Worm (Caenorhabditis elegans) whole organism, late embryonic: Measurements from ENCODE around the gene T23B12.5.
A peak's percentile ranks its signal among the peaks of the same experiment; 100 is the strongest.

ENCODE experiments used
- F13H6.1 ChIP-seq: sonication (generic microtip); optimal IDR thresholded peaks from 2 replicates; lab custom pipeline; 2016; ENCODE audit warnings: missing genetic modification characterization, missing compliant biosample characterization
- K02D7.2 ChIP-seq: sonication (generic microtip); optimal IDR thresholded peaks from 2 replicates; lab custom pipeline; 2017; ENCODE audit warnings: mild to moderate bottlenecking, missing genetic modification characterization, missing compliant biosample characterization
- Y22D7AL.16 ChIP-seq: sonication (generic microtip); optimal IDR thresholded peaks from 2 replicates; lab custom pipeline; 2016; ENCODE audit warnings: missing genetic modification characterization, missing compliant biosample characterization
- ahr-1 ChIP-seq: sonication (generic microtip); optimal IDR thresholded peaks from 2 replicates; lab custom pipeline; 2016; ENCODE audit warnings: missing genetic modification characterization, missing compliant biosample characterization
- ceh-14 ChIP-seq: sonication (generic microtip); optimal IDR thresholded peaks from 2 replicates; lab custom pipeline; 2016; ENCODE audit warnings: missing genotype, missing genetic modification characterization, missing compliant biosample characterization
- ceh-18 ChIP-seq: sonication (generic microtip); optimal IDR thresholded peaks from 2 replicates; lab custom pipeline; 2016; ENCODE audit warnings: missing genetic modification characterization, missing compliant biosample characterization
- ceh-2 ChIP-seq: sonication (generic microtip); optimal IDR thresholded peaks from 2 replicates; lab custom pipeline; 2016; ENCODE audit warnings: missing genotype, missing genetic modification characterization, missing compliant biosample characterization
- ceh-24 ChIP-seq: sonication (generic microtip); optimal IDR thresholded peaks from 2 replicates; lab custom pipeline; 2016; ENCODE audit warnings: mild to moderate bottlenecking, missing genetic modification characterization, missing compliant biosample characterization
- ceh-30 ChIP-seq: fragments of 150-350 bp; optimal IDR thresholded peaks from 2 replicates; lab custom pipeline; 2014; ENCODE audit warnings: missing biosample characterization, missing genetic modification characterization
- ceh-45 ChIP-seq: fragments of 200-800 bp; sonication (Bioruptor generic); IDR thresholded peaks from 2 replicates; pipeline ENCODE4 v1.3.6; 2022; ENCODE audit warnings: missing genetic modification reagents, missing genetic modification characterization, missing compliant biosample characterization
- ceh-48 ChIP-seq: sonication (generic microtip); optimal IDR thresholded peaks from 2 replicates; lab custom pipeline; 2016; ENCODE audit warnings: missing genetic modification characterization, inconsistent platforms, missing compliant biosample characterization
- ceh-6 ChIP-seq: fragments of 200-800 bp; sonication (Bioruptor generic); optimal IDR thresholded peaks from 2 replicates; lab custom pipeline; 2018; ENCODE audit warnings: mild to moderate bottlenecking, missing genetic modification characterization, missing compliant biosample characterization
- ceh-9 ChIP-seq: sonication (generic microtip); optimal IDR thresholded peaks from 2 replicates; lab custom pipeline; 2016; ENCODE audit warnings: mild to moderate bottlenecking, missing genetic modification characterization, inconsistent platforms, missing compliant biosample characterization
- che-1 ChIP-seq: sonication (generic microtip); optimal IDR thresholded peaks from 2 replicates; lab custom pipeline; 2016; ENCODE audit warnings: mild to moderate bottlenecking, missing genetic modification characterization, missing compliant biosample characterization
- dmd-4 ChIP-seq: sonication (generic microtip); optimal IDR thresholded peaks from 2 replicates; lab custom pipeline; 2016; ENCODE audit warnings: borderline replicate concordance, missing genetic modification characterization, missing compliant biosample characterization
- dve-1 ChIP-seq: sonication (generic microtip); optimal IDR thresholded peaks from 2 replicates; lab custom pipeline; 2017; ENCODE audit warnings: antibody characterized with exemption, mild to moderate bottlenecking, missing genetic modification characterization, missing compliant biosample characterization
- elt-4 ChIP-seq: sonication (generic microtip); optimal IDR thresholded peaks from 2 replicates; lab custom pipeline; 2016; ENCODE audit warnings: missing genetic modification characterization, missing compliant biosample characterization
- eyg-1 ChIP-seq: sonication (generic microtip); optimal IDR thresholded peaks from 2 replicates; lab custom pipeline; 2016; ENCODE audit warnings: missing genotype, missing genetic modification characterization, missing compliant biosample characterization
- fax-1 ChIP-seq: sonication (generic microtip); optimal IDR thresholded peaks from 2 replicates; lab custom pipeline; 2016; ENCODE audit warnings: missing genotype, missing genetic modification characterization, missing compliant biosample characterization
- fkh-6 ChIP-seq: sonication (generic microtip); optimal IDR thresholded peaks from 2 replicates; lab custom pipeline; 2016; ENCODE audit warnings: missing genetic modification characterization, missing compliant biosample characterization
- gmeb-2 ChIP-seq: sonication (generic microtip); optimal IDR thresholded peaks from 2 replicates; lab custom pipeline; 2016; ENCODE audit warnings: missing genetic modification characterization, inconsistent platforms, missing compliant biosample characterization
- hlh-13 ChIP-seq: fragments of 200-800 bp; sonication (Bioruptor generic); optimal IDR thresholded peaks from 2 replicates; lab custom pipeline; 2018; ENCODE audit warnings: mild to moderate bottlenecking, missing genetic modification characterization, missing compliant biosample characterization
- hlh-30 ChIP-seq: sonication (generic microtip); optimal IDR thresholded peaks from 2 replicates; lab custom pipeline; 2017; ENCODE audit warnings: antibody characterized with exemption, missing genetic modification characterization, missing compliant biosample characterization; ENCODE audit not compliant: insufficient read depth
- hlh-6 ChIP-seq: sonication (generic microtip); optimal IDR thresholded peaks from 2 replicates; lab custom pipeline; 2016; ENCODE audit warnings: missing genotype, missing genetic modification characterization, missing compliant biosample characterization
- lim-6 ChIP-seq: sonication (generic microtip); optimal IDR thresholded peaks from 2 replicates; lab custom pipeline; 2016; ENCODE audit warnings: missing genetic modification characterization, missing compliant biosample characterization
- lin-11 ChIP-seq: fragments of 200-800 bp; sonication (Bioruptor generic); optimal IDR thresholded peaks from 2 replicates; lab custom pipeline; 2018; ENCODE audit warnings: mild to moderate bottlenecking, missing genetic modification characterization, missing compliant biosample characterization
- mec-3 ChIP-seq: sonication (generic microtip); optimal IDR thresholded peaks from 2 replicates; lab custom pipeline; 2016; ENCODE audit warnings: borderline replicate concordance, missing genetic modification characterization, missing compliant biosample characterization
- nfya-1 ChIP-seq: sonication (generic microtip); optimal IDR thresholded peaks from 2 replicates; lab custom pipeline; 2017; ENCODE audit warnings: missing genetic modification characterization, mild to moderate bottlenecking, missing compliant biosample characterization, antibody characterized with exemption, moderate library complexity
- pha-2 ChIP-seq: sonication (generic microtip); optimal IDR thresholded peaks from 2 replicates; lab custom pipeline; 2017; ENCODE audit warnings: mild to moderate bottlenecking, missing genetic modification characterization, missing compliant biosample characterization
- pha-4 ChIP-seq: fragments of 150-350 bp; optimal IDR thresholded peaks from 2 replicates; lab custom pipeline; 2018; ENCODE audit warnings: missing biosample characterization, missing genetic modification reagents, missing genetic modification characterization
- pros-1 ChIP-seq: fragments of 150-350 bp; optimal IDR thresholded peaks from 2 replicates; lab custom pipeline; 2014; ENCODE audit warnings: missing biosample characterization, missing genetic modification reagents, missing genetic modification characterization
- ref-2 ChIP-seq: sonication (generic microtip); optimal IDR thresholded peaks from 2 replicates; lab custom pipeline; 2016; ENCODE audit warnings: missing genetic modification characterization, missing compliant biosample characterization
- rnt-1 ChIP-seq: sonication (generic microtip); optimal IDR thresholded peaks from 2 replicates; lab custom pipeline; 2016; ENCODE audit warnings: missing genetic modification characterization, missing compliant biosample characterization
- syd-9 ChIP-seq: sonication (generic microtip); optimal IDR thresholded peaks from 2 replicates; lab custom pipeline; 2016; ENCODE audit warnings: mild to moderate bottlenecking, missing genetic modification characterization, moderate library complexity, missing compliant biosample characterization
- tbx-2 ChIP-seq: sonication (generic microtip); optimal IDR thresholded peaks from 2 replicates; lab custom pipeline; 2016; ENCODE audit warnings: missing genetic modification characterization, missing compliant biosample characterization
- tbx-7 ChIP-seq: sonication (generic microtip); optimal IDR thresholded peaks from 2 replicates; lab custom pipeline; 2016; ENCODE audit warnings: missing genotype, missing genetic modification characterization, missing compliant biosample characterization
- unc-42 ChIP-seq: sonication (generic microtip); optimal IDR thresholded peaks from 2 replicates; lab custom pipeline; 2016; ENCODE audit warnings: missing genotype, missing genetic modification characterization, missing compliant biosample characterization

T23B12.5 gene

DNA sequence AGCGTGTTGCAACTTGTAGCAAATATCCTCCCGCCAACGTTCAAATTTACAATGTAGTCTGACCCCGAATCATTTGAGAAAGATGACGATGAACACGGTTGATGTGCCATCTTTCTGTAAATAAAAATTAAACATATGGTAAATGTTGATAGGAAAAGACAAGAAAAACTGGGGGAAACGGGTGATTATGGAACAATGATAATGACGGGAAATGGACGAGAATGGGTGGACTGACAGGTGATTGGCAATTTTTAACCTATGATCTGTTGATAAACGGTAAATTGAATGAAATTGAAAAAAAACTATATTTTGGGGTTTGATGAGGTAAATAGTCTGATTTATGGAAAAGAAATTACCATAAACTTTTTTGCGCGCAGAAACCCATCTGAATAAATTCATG lies 12.5 kb upstream of the T23B12.5 start, which contains the start of gene T23B12.6:
TSS of gene T23B12.6 (minus strand) at position 114 of the 400 bp plus-strand sequence.
- TF ChIP-seq unc-42, result no peak
- no peak for TF ChIP-seq hlh-30
- no peak for TF ChIP-seq ceh-2 (tag; lab: Kevin White, UChicago)
- TF ChIP-seq ceh-45 (GFP tag; lab: Robert Waterston, UW), result no peak
- no peak for TF ChIP-seq lin-11 (tag; lab: Kevin White, UChicago)
- no peak for TF ChIP-seq dmd-4 (tag; lab: Kevin White, UChicago)
- TF ChIP-seq ceh-48, result no peak
- TF ChIP-seq ceh-14 (tag; lab: Kevin White, UChicago), result no peak
- no peak for TF ChIP-seq pros-1 (tag; lab: Kevin White, UChicago)
- no peak for TF ChIP-seq fkh-6
- no peak for TF ChIP-seq eyg-1 (tag; lab: Kevin White, UChicago)
- no peak for TF ChIP-seq hlh-13 (GFP tag; lab: Kevin White, UChicago)
- no peak for TF ChIP-seq ref-2
- no peak for TF ChIP-seq ceh-9
- no peak for TF ChIP-seq syd-9 (tag; lab: Kevin White, UChicago)
- no peak for TF ChIP-seq F13H6.1

DNA sequence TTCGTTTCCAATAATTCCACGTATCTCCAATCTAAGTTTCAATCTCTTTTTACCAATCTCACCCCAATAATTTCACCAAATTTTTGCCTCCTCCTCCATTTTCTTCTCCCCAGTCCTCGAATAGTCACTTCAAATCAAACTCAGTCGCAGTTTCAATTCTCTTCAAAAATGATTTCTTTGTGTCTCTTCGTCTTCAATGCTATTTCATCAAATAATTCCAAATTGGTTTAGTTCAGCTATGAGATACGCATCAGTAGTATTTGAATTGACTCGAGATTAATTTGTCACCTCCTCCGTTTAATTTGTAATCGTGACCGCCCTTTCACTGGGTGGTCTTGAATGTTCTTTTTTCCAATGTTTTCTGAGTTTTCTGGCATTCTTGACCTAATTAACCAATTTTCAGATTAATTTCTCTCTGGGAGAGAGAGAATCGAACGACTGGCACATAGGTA lies 7.2 kb upstream of the T23B12.5 start, which contains the start of gene T23B12.11:
TSS of gene T23B12.11 (plus strand) at position 402 of the 452 bp plus-strand sequence.
- no peak for TF ChIP-seq pha-2 (tag; lab: Kevin White, UChicago)
- no peak for TF ChIP-seq syd-9 (tag; lab: Kevin White, UChicago)
- TF ChIP-seq tbx-7, result no peak
- TF ChIP-seq, all 69 proteins: peak for 0

DNA sequence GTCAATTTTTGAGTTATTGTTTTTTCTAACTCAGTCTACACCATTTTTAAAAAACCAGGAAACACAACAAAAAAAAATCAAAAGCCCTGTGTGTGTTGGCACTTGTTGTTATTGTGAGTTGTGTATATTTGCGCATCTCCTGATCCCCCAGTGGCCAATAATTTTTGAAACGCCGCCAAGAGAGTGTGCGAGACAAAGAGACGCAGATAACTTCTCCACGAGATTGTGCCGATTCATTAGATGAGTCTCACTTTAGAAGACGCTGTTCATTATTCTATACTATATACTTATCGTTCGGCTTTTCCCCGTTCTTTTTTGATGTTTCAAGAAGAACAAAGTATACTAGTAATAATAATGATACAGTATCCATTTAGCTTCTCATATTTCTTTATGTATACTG lies 2.9 kb upstream of the T23B12.5 start:
- TF ChIP-seq gmeb-2 (no peak), che-1 (no peak), ceh-6 (GFP tag; lab: Kevin White, UChicago) (no peak), fax-1 (tag; lab: Kevin White, UChicago) (no peak), pha-4 (tag; lab: Kevin White, UChicago) (no peak), tbx-2 (no peak), ceh-30 (tag; lab: Kevin White, UChicago) (no peak), lim-6 (tag; lab: Kevin White, UChicago) (no peak), rnt-1 (tag; lab: Kevin White, UChicago) (no peak), Y22D7AL.16 (tag; lab: Kevin White, UChicago) (no peak), elt-4 (tag; lab: Kevin White, UChicago) (no peak), hlh-6 (tag; lab: Kevin White, UChicago) (no peak), ahr-1 (tag; lab: Kevin White, UChicago) (no peak), syd-9 (tag; lab: Kevin White, UChicago) (no peak), mec-3 (no peak)

DNA sequence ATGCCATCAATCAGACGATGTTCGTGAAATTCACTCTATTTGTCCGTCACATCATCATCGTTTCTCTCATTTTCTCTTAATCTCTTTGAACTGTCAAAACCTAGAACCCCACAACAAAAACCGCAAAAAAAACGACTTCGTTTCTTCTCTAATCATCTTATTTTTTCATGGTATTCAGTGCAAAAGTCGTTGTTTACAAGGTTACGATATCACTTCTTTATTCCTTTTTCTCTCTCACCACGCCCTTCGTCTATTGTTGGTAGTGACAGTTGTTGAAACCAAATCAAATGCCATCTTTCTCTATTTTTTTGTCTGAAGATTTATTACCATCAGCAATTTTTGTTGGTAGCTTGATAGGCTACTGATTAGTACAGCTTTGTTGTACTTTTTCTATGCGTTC lies 1.4 kb upstream of the T23B12.5 start:
- TF ChIP-seq K02D7.2, result no peak
- TF ChIP-seq nfya-1 (tag; lab: Kevin White, UChicago), result no peak
- no peak for TF ChIP-seq ceh-24 (tag; lab: Kevin White, UChicago)
- TF ChIP-seq ceh-18 (tag; lab: Kevin White, UChicago), result no peak
- TF ChIP-seq che-1, result no peak

DNA sequence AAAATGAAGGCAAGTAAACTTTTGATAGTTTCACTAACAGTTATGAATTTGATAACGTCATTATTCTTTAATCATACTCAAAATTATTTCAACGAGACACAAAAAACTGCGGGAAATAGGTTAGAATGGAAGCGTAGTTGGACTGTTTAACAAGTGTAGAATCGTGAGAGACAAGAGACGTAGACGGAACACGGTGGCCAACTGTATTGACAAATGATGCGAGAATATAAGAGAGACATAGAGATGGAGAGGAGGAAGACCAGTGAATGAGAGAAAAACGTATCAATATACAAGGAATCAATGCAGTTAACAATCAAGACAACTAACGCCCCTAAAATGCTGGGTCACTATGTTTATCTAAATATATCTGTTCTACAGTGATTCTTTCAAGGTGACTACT lies 2.2 kb downstream of the T23B12.5 start:
- TF ChIP-seq dve-1 (tag; lab: Kevin White, UChicago) (peak; percentile 34), ceh-14 (tag; lab: Kevin White, UChicago) (no peak)
